Worm (Caenorhabditis elegans) whole organism, L4/young adult: ENCODE measurements around the gene F59B2.15.

Experiments used
- dao-5 ChIP-seq: sonication (generic microtip); optimal IDR thresholded peaks from 2 replicates; lab custom pipeline; 2016; ENCODE audit warnings: missing genotype, missing genetic modification characterization, moderate library complexity, missing compliant biosample characterization
- him-1 ChIP-seq: sonication (generic microtip); optimal IDR thresholded peaks from 2 replicates; lab custom pipeline; 2016; ENCODE audit warnings: missing genotype, missing genetic modification reagents, missing genetic modification characterization, missing compliant biosample characterization

DNA sequence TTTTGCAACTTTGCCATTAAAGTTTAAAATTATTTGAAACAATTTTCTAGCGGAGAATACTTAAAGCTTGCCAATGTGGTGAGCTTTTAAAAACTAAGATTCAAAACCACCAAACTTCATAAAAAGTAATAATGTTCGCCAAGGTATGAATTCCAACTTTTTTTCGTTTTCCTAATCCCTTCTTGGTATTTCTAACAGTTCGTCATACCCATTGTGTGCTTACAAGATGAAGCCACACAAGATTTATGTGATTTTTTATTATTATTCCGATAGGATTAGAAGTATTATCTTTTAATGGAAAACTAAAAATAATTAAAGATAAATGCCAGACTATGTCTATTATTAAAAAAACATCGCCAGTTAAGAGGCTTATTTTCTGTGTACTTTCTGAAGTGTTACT is 14.4 kb downstream of the F59B2.15 start:
- no peak for TF ChIP-seq him-1 (tag; lab: Kevin White, UChicago)
- no peak for TF ChIP-seq dao-5 (tag; lab: Kevin White, UChicago)
